Worm (Caenorhabditis elegans) whole organism, L3 larva: ENCODE results near the gene D1079.1.

Experiments
- egl-27 ChIP-seq: sonication (generic microtip); optimal IDR thresholded peaks from 4 replicates; lab custom pipeline; 2017; ENCODE audit warnings: missing biosample characterization, missing genetic modification reagents, missing genetic modification characterization
- elt-1 ChIP-seq: fragments of 150-350 bp; optimal IDR thresholded peaks from 2 replicates; lab custom pipeline; 2014; ENCODE audit warnings: missing biosample characterization, missing genetic modification characterization
- fos-1 ChIP-seq: fragments of 150-350 bp; optimal IDR thresholded peaks from 2 replicates; lab custom pipeline; 2014; ENCODE audit warnings: missing biosample characterization, missing genetic modification characterization
- nfya-1 ChIP-seq: sonication (generic microtip); optimal IDR thresholded peaks from 2 replicates; lab custom pipeline; 2017; ENCODE audit warnings: missing genetic modification characterization, mild to moderate bottlenecking, missing compliant biosample characterization, antibody characterized with exemption, moderate library complexity; ENCODE audit not compliant: insufficient read depth
- nhr-28 ChIP-seq: fragments of 150-350 bp; optimal IDR thresholded peaks from 2 replicates; lab custom pipeline; 2014; ENCODE audit warnings: missing biosample characterization, missing genetic modification characterization
- nhr-76 ChIP-seq: fragments of 150-350 bp; sonication (generic microtip); optimal IDR thresholded peaks from 5 replicates; lab custom pipeline; 2014; ENCODE audit warnings: missing biosample characterization, missing genetic modification characterization
- pha-4 ChIP-seq: fragments of 150-350 bp; optimal IDR thresholded peaks from 2 replicates; lab custom pipeline; 2014; ENCODE audit warnings: missing biosample characterization, missing genetic modification reagents, missing genetic modification characterization
- ztf-11 ChIP-seq: fragments of 150-350 bp; optimal IDR thresholded peaks from 2 replicates; lab custom pipeline; 2014; ENCODE audit warnings: missing biosample characterization, missing genetic modification characterization
- ztf-4 ChIP-seq: fragments of 150-350 bp; optimal IDR thresholded peaks from 2 replicates; lab custom pipeline; 2014; ENCODE audit warnings: missing biosample characterization, missing genetic modification characterization

ce11 chrX:4353318-4353717 is 49.6 kb upstream of the D1079.1 start, which contains the start of gene col-165:
- no peak for TF ChIP-seq elt-1 (tag; lab: Kevin White, UChicago)
- no peak for TF ChIP-seq ztf-4
- no peak for TF ChIP-seq nfya-1 (tag; lab: Kevin White, UChicago)
- no peak for TF ChIP-seq ztf-11 (tag; lab: Kevin White, UChicago)
- no peak for TF ChIP-seq pha-4 (tag; lab: Kevin White, UChicago)
- no peak for TF ChIP-seq egl-27 (tag; lab: Kevin White, UChicago)
- no peak for TF ChIP-seq nhr-76
- TF ChIP-seq nhr-28 (tag; lab: Kevin White, UChicago): no peak
- TF ChIP-seq fos-1: no peak
